Worm (Caenorhabditis elegans): ENCODE results near the gene Y57G11C.3.

DNA sequence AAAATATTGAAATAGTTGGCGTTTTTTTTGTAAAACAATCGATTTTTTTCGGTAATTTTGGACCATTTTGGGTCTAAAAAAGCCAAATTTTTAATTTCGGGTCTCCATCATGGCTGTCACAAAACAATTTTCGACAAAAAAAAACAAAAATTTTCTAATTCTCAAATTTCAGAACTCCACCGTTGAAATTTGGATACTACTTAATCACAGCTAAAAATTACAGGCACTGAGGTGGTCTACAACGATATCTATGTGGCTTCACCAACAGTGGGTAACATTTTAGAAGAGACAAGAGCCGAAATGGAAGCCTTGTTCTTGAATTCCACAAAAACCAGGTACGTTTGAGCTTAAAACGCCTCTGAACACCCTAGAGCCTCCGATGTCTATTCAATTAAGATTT is 34.3 kb downstream of the Y57G11C.3 start, which contains the start of gene Y57G11C.1142:
- TF ChIP-seq mdl-1 (tag; optimal IDR thresholded peaks at IDR 0.05) (no peak), ceh-82 (tag; optimal IDR thresholded peaks at IDR 0.05) (no peak), pha-4 (tag; optimal IDR thresholded peaks at IDR 0.05) (no peak)
